Fruit fly (Drosophila melanogaster): ENCODE results near the gene Cpr72Ea.

Gene Cpr72Ea

dm6 chr3L:16356171-16356765 is 6.1 kb upstream of the Cpr72Ea start (continued):
- TF ChIP-seq grn (GFP tag; optimal IDR thresholded peaks at IDR 0.05): peak; percentile 68
- no peak for TF ChIP-seq ham (GFP tag; IDR thresholded peaks at IDR 0.05)
- TF ChIP-seq gro (GFP tag; optimal IDR thresholded peaks at IDR 0.05): no peak
- TF ChIP-seq Med (GFP tag): peak; percentile 51
- TF ChIP-seq schlank (tag; optimal IDR thresholded peaks at IDR 0.05): peak; percentile 48
- TF ChIP-seq CG14667 (GFP tag; IDR thresholded peaks at IDR 0.05): no peak
- peak; percentile 97 for TF ChIP-seq mirr (GFP tag; optimal IDR thresholded peaks at IDR 0.05)
- no peak for TF ChIP-seq Abd-B (GFP tag; optimal IDR thresholded peaks at IDR 0.05)
- no peak for TF ChIP-seq CG15073 (GFP tag; optimal IDR thresholded peaks at IDR 0.05)
- no peak for TF ChIP-seq da (GFP tag; optimal IDR thresholded peaks at IDR 0.05)
- TF ChIP-seq ase (GFP tag; IDR thresholded peaks at IDR 0.05): no peak
- peak; percentile 4 for TF ChIP-seq Hand (GFP tag; optimal IDR thresholded peaks at IDR 0.05)
- TF ChIP-seq CG13296 (GFP tag; optimal IDR thresholded peaks at IDR 0.05): peak; percentile 17
- no peak for TF ChIP-seq CG14050 (GFP tag; IDR thresholded peaks at IDR 0.05)
- 0 out of 2 replicates have a peak, but pooled peaks have one; percentile 14 for TF ChIP-seq rib (GFP tag; IDR thresholded peaks at IDR 0.05)
- peak; percentile 45 for TF ChIP-seq BtbVII (GFP tag; optimal IDR thresholded peaks at IDR 0.05)
- TF ChIP-seq oc (tag; optimal IDR thresholded peaks at IDR 0.05): no peak
- no peak for TF ChIP-seq ash1 (GFP tag; optimal IDR thresholded peaks at IDR 0.05)
- TF ChIP-seq Rfx (GFP tag; IDR thresholded peaks at IDR 0.05): no peak
- TF ChIP-seq fru (optimal IDR thresholded peaks at IDR 0.05): no peak
- TF ChIP-seq Rx (GFP tag; IDR thresholded peaks at IDR 0.05): no peak
- TF ChIP-seq CG3995 (GFP tag; optimal IDR thresholded peaks at IDR 0.05): no peak
- TF ChIP-seq CG13287 (GFP tag; IDR thresholded peaks at IDR 0.05; ENCODE audit: partially characterized antibody): no peak
- TF ChIP-seq CG4820 (GFP tag; optimal IDR thresholded peaks at IDR 0.05): no peak
- TF ChIP-seq CG4404 (GFP tag; IDR thresholded peaks at IDR 0.05): no peak
- TF ChIP-seq scrt (GFP tag; optimal IDR thresholded peaks at IDR 0.05): peak; percentile 49
- no peak for TF ChIP-seq dm (GFP tag; optimal IDR thresholded peaks at IDR 0.05)
- no peak for TF ChIP-seq CG11723 (GFP tag; optimal IDR thresholded peaks at IDR 0.05)
- no peak for TF ChIP-seq esg (GFP tag; conservative IDR thresholded peaks at IDR 0.05)
- no peak for TF ChIP-seq Sox102F (GFP tag; optimal IDR thresholded peaks at IDR 0.05)
- TF ChIP-seq Trl (optimal IDR thresholded peaks at IDR 0.05): peak in 1 of 2 experiments; percentile 53
- TF ChIP-seq Trl (GFP tag; optimal IDR thresholded peaks at IDR 0.05): no peak
- peak; percentile 83; the same call in 2 of the 4 replicates for TF ChIP-seq chinmo (GFP tag; IDR thresholded peaks at IDR 0.05; ENCODE audit: partially characterized antibody)
- no peak for TF ChIP-seq Dip3 (GFP tag; optimal IDR thresholded peaks at IDR 0.05)
- no peak for TF ChIP-seq CG31441 (GFP tag; IDR thresholded peaks at IDR 0.05)
- TF ChIP-seq dimm (GFP tag; IDR thresholded peaks at IDR 0.05): no peak
- TF ChIP-seq Atf6 (GFP tag; IDR thresholded peaks at IDR 0.05): peak; percentile 50; the same call in 1 of the 2 replicates
- TF ChIP-seq Atf3 (GFP tag; optimal IDR thresholded peaks at IDR 0.05): no peak
- TF ChIP-seq CG10979 (tag; optimal IDR thresholded peaks at IDR 0.05): no peak
- no peak for TF ChIP-seq CG9932 (GFP tag; IDR thresholded peaks at IDR 0.05)
- no peak for TF ChIP-seq Hey (tag; optimal IDR thresholded peaks at IDR 0.05)
- peak; percentile 25 for TF ChIP-seq Meics (GFP tag; optimal IDR thresholded peaks at IDR 0.05)
- TF ChIP-seq HLHmδ (GFP tag; optimal IDR thresholded peaks at IDR 0.05): no peak
- TF ChIP-seq CG32772 (GFP tag; IDR thresholded peaks at IDR 0.05): no peak
- no peak for TF ChIP-seq hb (GFP tag; IDR thresholded peaks at IDR 0.05; ENCODE audit: partially characterized antibody)
- peak; percentile 8 for TF ChIP-seq PHDP (tag; optimal IDR thresholded peaks at IDR 0.05)
- TF ChIP-seq NC2α (GFP tag; optimal IDR thresholded peaks at IDR 0.05): no peak
- TF ChIP-seq exex (tag; optimal IDR thresholded peaks at IDR 0.05): peak; percentile 87
- TF ChIP-seq vfl (GFP tag; optimal IDR thresholded peaks at IDR 0.05): no peak
- 0 out of 2 replicates have a peak, but pooled peaks have one; percentile 15 for TF ChIP-seq GATAe (GFP tag; conservative IDR thresholded peaks at IDR 0.05)
- TF ChIP-seq E2f1 (GFP tag; IDR thresholded peaks at IDR 0.05): no peak
- TF ChIP-seq CG9215 (GFP tag; IDR thresholded peaks at IDR 0.05): no peak
